Fruit fly (Drosophila melanogaster): ENCODE data around the gene Pcp.

The Pcp gene

DNA sequence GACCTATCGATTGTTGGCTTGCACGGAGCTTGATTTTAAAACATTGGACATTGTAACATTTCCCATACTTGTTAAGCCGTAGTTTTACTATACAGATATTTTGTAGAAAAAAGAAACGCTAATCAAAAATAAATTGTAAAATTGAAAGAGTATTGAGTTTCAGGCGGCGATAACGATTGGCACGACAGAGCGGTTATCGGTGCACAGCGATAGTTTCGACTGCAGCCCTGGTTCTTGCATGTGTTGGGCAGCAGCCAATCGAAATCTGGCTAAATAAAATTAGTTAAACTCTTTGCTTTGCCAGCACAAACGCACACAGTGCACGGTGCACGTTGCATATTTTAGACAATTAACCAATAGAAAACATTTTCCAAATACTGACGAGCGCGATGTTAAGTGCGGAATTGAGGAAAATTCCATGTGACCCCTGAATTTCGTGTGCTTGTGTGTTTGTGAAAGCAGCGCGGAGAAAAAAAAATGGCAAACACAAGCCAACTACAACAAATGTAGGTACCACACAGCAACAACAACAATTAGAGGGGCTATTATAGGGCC lies 16.4 kb downstream of the Pcp start, which contains the start of gene milt (continued):
- no peak for TF ChIP-seq lov (optimal IDR thresholded peaks at IDR 0.05)
- TF ChIP-seq lov (GFP tag; IDR thresholded peaks at IDR 0.05) = no peak
- no peak for TF ChIP-seq Dip2 (GFP tag; IDR thresholded peaks at IDR 0.05)
- TF ChIP-seq CG8765 (GFP tag; IDR thresholded peaks at IDR 0.05) = no peak
- TF ChIP-seq CG7839 (tag; optimal IDR thresholded peaks at IDR 0.05) = no peak
- TF ChIP-seq CG9797 (GFP tag; optimal IDR thresholded peaks at IDR 0.05) = no peak
- no peak for TF ChIP-seq ara (GFP tag; IDR thresholded peaks at IDR 0.05)
- TF ChIP-seq Eip74EF (GFP tag; optimal IDR thresholded peaks at IDR 0.05) = no peak
- no peak for TF ChIP-seq sima (GFP tag; optimal IDR thresholded peaks at IDR 0.05)
- no peak for TF ChIP-seq Hr51 (GFP tag; optimal IDR thresholded peaks at IDR 0.05)
- peak in 1 of 2 experiments; percentile 14 for TF ChIP-seq crp (GFP tag; optimal IDR thresholded peaks at IDR 0.05)
- TF ChIP-seq CG6175 (GFP tag; IDR thresholded peaks at IDR 0.05) = no peak
- TF ChIP-seq nom (GFP tag; optimal IDR thresholded peaks at IDR 0.05) = no peak
- no peak for TF ChIP-seq CG11085 (GFP tag; IDR thresholded peaks at IDR 0.05)
- peak; percentile 88 for TF ChIP-seq Bgb (GFP tag; IDR thresholded peaks at IDR 0.05; ENCODE audit: partially characterized antibody)
- no peak for TF ChIP-seq Fer2 (tag; optimal IDR thresholded peaks at IDR 0.05)
- no peak for TF ChIP-seq lab (GFP tag; optimal IDR thresholded peaks at IDR 0.05)
- TF ChIP-seq trh (GFP tag; optimal IDR thresholded peaks at IDR 0.05) = no peak
- peak; percentile 76 for TF ChIP-seq sna (GFP tag; IDR thresholded peaks at IDR 0.05; ENCODE audit: partially characterized antibody)
- TF ChIP-seq CG31224 (GFP tag; IDR thresholded peaks at IDR 0.05) = no peak
- TF ChIP-seq CG7372 (GFP tag; IDR thresholded peaks at IDR 0.05) = no peak
- no peak for TF ChIP-seq lmd (GFP tag; IDR thresholded peaks at IDR 0.05)
- no peak for TF ChIP-seq zfh2 (GFP tag; optimal IDR thresholded peaks at IDR 0.05)
- no peak for TF ChIP-seq p53 (GFP tag; optimal IDR thresholded peaks at IDR 0.05)
- no peak for TF ChIP-seq Lhr (GFP tag; optimal IDR thresholded peaks at IDR 0.05)
- peak; percentile 60 for TF ChIP-seq Max (GFP tag; optimal IDR thresholded peaks at IDR 0.05)
- TF ChIP-seq CG17328 (GFP tag; IDR thresholded peaks at IDR 0.05) = no peak
- no peak for TF ChIP-seq fd64A (GFP tag; optimal IDR thresholded peaks at IDR 0.05)
- peak; percentile 34 for TF ChIP-seq slbo (GFP tag; IDR thresholded peaks at IDR 0.05)
- TF ChIP-seq Hr3 (GFP tag; optimal IDR thresholded peaks at IDR 0.05) = no peak
- TF ChIP-seq dmrt99B (tag; optimal IDR thresholded peaks at IDR 0.05) = no peak
- TF ChIP-seq CG3281 (GFP tag; optimal IDR thresholded peaks at IDR 0.05) = no peak
- TF ChIP-seq Elba2 (GFP tag; optimal IDR thresholded peaks at IDR 0.05) = no peak
- TF ChIP-seq Hmr (GFP tag; optimal IDR thresholded peaks at IDR 0.05) = no peak
- no peak for TF ChIP-seq dimm (GFP tag; IDR thresholded peaks at IDR 0.05)
- TF ChIP-seq Vsx1 (GFP tag; optimal IDR thresholded peaks at IDR 0.05) = peak; percentile 14
- no peak for TF ChIP-seq org-1 (GFP tag; optimal IDR thresholded peaks at IDR 0.05)
- no peak for TF ChIP-seq peb (GFP tag; IDR thresholded peaks at IDR 0.05)
- no peak for TF ChIP-seq Hand (GFP tag; optimal IDR thresholded peaks at IDR 0.05)
- peak; percentile 86 for TF ChIP-seq CG42726 (GFP tag; IDR thresholded peaks at IDR 0.05; ENCODE audit: partially characterized antibody)
- TF ChIP-seq CG14965 (GFP tag; optimal IDR thresholded peaks at IDR 0.05; ENCODE audit: borderline replicate concordance) = no peak
- TF ChIP-seq Xrp1 (GFP tag; IDR thresholded peaks at IDR 0.05) = 0 out of 2 replicates have a peak, but pooled peaks have one; percentile 22
- no peak for TF ChIP-seq Sox102F (GFP tag; optimal IDR thresholded peaks at IDR 0.05)
- TF ChIP-seq PHDP (tag; optimal IDR thresholded peaks at IDR 0.05) = no peak
- no peak for TF ChIP-seq wor (GFP tag; IDR thresholded peaks at IDR 0.05)
- no peak for TF ChIP-seq Rx (GFP tag; IDR thresholded peaks at IDR 0.05)
- no peak for TF ChIP-seq Ptx1 (GFP tag; IDR thresholded peaks at IDR 0.05)
- TF ChIP-seq Stat92E (GFP tag; optimal IDR thresholded peaks at IDR 0.05) = no peak
- no peak for TF ChIP-seq H2.0 (GFP tag; IDR thresholded peaks at IDR 0.05)
- no peak for TF ChIP-seq CG7745 (tag; optimal IDR thresholded peaks at IDR 0.05)
